Worm (Caenorhabditis elegans): ENCODE data around the gene T21B10.4.

T21B10.4 gene

DNA sequence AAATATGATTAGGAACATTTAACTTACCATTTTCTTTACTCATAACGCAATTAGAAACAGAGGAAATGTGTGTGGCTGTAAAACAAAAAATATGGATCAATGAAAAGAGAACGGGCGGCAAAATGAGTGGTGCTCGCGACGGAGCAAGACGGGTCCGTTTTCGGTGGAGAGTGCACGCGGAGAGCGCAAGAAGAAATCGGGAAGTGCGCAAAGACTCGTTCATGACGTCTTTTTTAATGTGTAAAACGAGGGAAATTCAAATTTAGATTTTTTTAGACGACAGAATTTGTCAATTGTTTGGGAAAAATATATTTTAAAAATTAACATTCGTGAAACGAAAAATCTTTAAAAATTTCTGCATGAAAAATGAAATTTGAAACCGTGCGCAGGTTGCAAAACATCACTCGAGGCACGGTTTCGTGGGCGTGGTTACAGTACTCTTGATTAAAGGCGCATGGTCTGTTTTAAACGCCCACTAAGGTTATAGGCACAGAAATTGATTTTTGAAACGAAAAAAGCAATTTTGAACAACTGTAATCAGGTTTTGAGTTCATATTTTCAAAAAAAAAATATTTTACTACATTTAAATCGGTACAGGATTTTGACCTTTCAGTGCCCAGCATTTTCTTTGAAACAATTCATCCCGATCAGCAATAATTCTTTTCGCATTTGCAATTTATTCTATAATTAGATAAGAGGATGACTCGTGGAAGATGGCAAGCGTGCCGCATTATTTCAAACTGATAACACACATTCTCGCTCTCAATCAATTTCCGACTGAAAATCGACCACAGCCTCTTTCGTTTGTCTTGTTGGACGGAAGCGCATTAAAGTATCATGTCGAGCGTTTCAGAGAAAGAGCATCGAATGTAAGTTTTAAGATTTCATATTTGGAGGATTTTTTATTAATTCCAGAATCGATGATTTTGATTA is 28.8 kb downstream of the T21B10.4 start, which contains the start of the genes szy-20 and C18E9.5:
szy-20 (minus strand) TSS at position 83 of the 933 bp plus-strand sequence.
C18E9.5 (plus strand) TSS at position 730 of the 933 bp plus-strand sequence.
- TF ChIP-seq mep-1 (tag; optimal IDR thresholded peaks at IDR 0.05): peak; percentile 63
- peak; percentile 38 for TF ChIP-seq mls-2 (tag; optimal IDR thresholded peaks at IDR 0.05)
- peak; percentile 55 for TF ChIP-seq nhr-237 (tag; optimal IDR thresholded peaks at IDR 0.05)
- peak; percentile 63 for TF ChIP-seq unc-120 (tag; optimal IDR thresholded peaks at IDR 0.05; ENCODE audit: poor library complexity, severe bottlenecking)
- peak; percentile 16 for TF ChIP-seq sptf-1 (tag; optimal IDR thresholded peaks at IDR 0.05)
- TF ChIP-seq pha-4 (tag; optimal IDR thresholded peaks at IDR 0.05): peak; percentile 30
- TF ChIP-seq ces-1 (GFP tag; optimal IDR thresholded peaks at IDR 0.05): peak; percentile 65
- peak; percentile 55 for TF ChIP-seq M03D4.4 (tag; optimal IDR thresholded peaks at IDR 0.05)
- TF ChIP-seq ztf-11 (tag; optimal IDR thresholded peaks at IDR 0.05): no peak
- TF ChIP-seq lsy-2 (tag; optimal IDR thresholded peaks at IDR 0.05): peak; percentile 77
- peak; percentile 69 for TF ChIP-seq lin-13 (tag; optimal IDR thresholded peaks at IDR 0.05)
- TF ChIP-seq cnd-1 (tag; optimal IDR thresholded peaks at IDR 0.05): peak; percentile 11
- no peak for TF ChIP-seq nhr-2 (tag; optimal IDR thresholded peaks at IDR 0.05)
- TF ChIP-seq mab-5 (tag; optimal IDR thresholded peaks at IDR 0.05): no peak
- no peak for TF ChIP-seq snpc-4 (tag; optimal IDR thresholded peaks at IDR 0.05)
- TF ChIP-seq drap-1 (GFP tag; optimal IDR thresholded peaks at IDR 0.05): peak; percentile 8
- no peak for TF ChIP-seq nhr-28 (tag; optimal IDR thresholded peaks at IDR 0.05)
- no peak for TF ChIP-seq ham-2 (GFP tag; optimal IDR thresholded peaks at IDR 0.05)
- TF ChIP-seq sem-2 (GFP tag; optimal IDR thresholded peaks at IDR 0.05): no peak

DNA sequence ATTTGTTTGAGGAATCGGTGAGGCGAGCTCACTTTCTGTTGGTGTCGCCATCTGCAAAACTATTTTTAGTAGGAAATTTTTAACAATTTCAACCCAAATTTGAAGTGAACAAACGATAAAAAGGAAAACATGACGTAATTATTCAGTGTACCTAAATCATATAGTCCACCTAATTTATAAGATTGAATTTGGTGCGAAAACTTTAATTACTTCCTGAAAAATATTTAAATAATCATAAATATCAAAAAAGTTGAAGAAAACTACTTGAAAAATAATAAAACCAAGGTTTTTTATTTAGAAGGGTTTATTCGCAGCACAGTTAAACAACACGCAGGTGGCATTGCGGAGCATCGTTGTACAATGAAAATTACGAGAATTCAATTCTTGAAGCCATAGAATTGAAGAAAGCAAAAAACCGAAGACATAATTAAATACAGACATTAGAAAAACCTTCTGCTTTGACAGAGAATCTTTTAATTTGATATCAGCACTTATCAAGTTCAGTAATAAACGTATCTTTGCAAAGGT is 32.9 kb downstream of the T21B10.4 start, which contains the start of gene tomm-40:
tomm-40 (minus strand) TSS at position 51 of the 528 bp plus-strand sequence.
- TF ChIP-seq mls-2 (tag; optimal IDR thresholded peaks at IDR 0.05) (no peak), sptf-1 (tag; optimal IDR thresholded peaks at IDR 0.05) (no peak), ces-1 (GFP tag; optimal IDR thresholded peaks at IDR 0.05) (peak; percentile 20), lsy-2 (tag; optimal IDR thresholded peaks at IDR 0.05) (peak; percentile 42), ceh-83 (GFP tag; optimal IDR thresholded peaks at IDR 0.05) (no peak), nhr-237 (tag; optimal IDR thresholded peaks at IDR 0.05) (no peak), unc-120 (tag; optimal IDR thresholded peaks at IDR 0.05; ENCODE audit: poor library complexity, severe bottlenecking) (no peak), unc-39 (tag; optimal IDR thresholded peaks at IDR 0.05) (no peak), M03D4.4 (tag; optimal IDR thresholded peaks at IDR 0.05) (no peak), cnd-1 (tag; optimal IDR thresholded peaks at IDR 0.05) (no peak), ceh-39 (tag; optimal IDR thresholded peaks at IDR 0.05) (no peak), lin-13 (tag; optimal IDR thresholded peaks at IDR 0.05) (no peak)

DNA sequence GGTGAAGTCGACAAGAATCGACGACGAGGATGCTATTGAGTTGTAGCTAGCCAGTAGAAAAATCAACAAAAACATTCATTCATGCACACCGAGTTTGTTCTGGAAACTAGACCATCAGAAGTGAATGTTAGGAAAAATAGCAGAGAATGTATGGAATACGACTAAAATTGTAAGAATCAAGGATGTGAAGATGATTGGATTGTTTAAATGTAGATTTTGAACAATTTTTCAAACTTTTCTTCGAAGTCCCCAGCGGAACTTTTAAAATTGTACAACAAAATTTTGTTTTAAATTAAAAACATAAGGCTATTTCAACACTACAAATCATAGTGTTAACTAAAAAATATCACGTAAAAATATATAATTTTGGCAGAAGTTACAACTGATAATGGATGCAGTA is 42.0 kb downstream of the T21B10.4 start, which contains the start of gene C18E9.7:
C18E9.7 (minus strand) TSS at position 101 of the 400 bp plus-strand sequence.
- no peak for TF ChIP-seq zip-8 (tag; optimal IDR thresholded peaks at IDR 0.05)
- TF ChIP-seq sptf-1 (tag; optimal IDR thresholded peaks at IDR 0.05): no peak
- no peak for TF ChIP-seq nhr-237 (tag; optimal IDR thresholded peaks at IDR 0.05)
- no peak for TF ChIP-seq unc-62 (GFP tag; optimal IDR thresholded peaks at IDR 0.05)
- TF ChIP-seq mep-1 (tag; optimal IDR thresholded peaks at IDR 0.05): no peak
- TF ChIP-seq mab-5 (tag; optimal IDR thresholded peaks at IDR 0.05): no peak
- no peak for TF ChIP-seq ceh-83 (GFP tag; optimal IDR thresholded peaks at IDR 0.05)
- TF ChIP-seq bed-3 (GFP tag; optimal IDR thresholded peaks at IDR 0.05): no peak
- TF ChIP-seq tbx-8 (GFP tag; optimal IDR thresholded peaks at IDR 0.05): no peak
- no peak for TF ChIP-seq ham-2 (GFP tag; optimal IDR thresholded peaks at IDR 0.05)
- no peak for TF ChIP-seq lsy-2 (tag; optimal IDR thresholded peaks at IDR 0.05)
- TF ChIP-seq nhr-28 (tag; optimal IDR thresholded peaks at IDR 0.05): no peak
- TF ChIP-seq M03D4.4 (tag; optimal IDR thresholded peaks at IDR 0.05): no peak
- no peak for TF ChIP-seq ces-1 (GFP tag; optimal IDR thresholded peaks at IDR 0.05)
- TF ChIP-seq lin-13 (tag; optimal IDR thresholded peaks at IDR 0.05): no peak

DNA sequence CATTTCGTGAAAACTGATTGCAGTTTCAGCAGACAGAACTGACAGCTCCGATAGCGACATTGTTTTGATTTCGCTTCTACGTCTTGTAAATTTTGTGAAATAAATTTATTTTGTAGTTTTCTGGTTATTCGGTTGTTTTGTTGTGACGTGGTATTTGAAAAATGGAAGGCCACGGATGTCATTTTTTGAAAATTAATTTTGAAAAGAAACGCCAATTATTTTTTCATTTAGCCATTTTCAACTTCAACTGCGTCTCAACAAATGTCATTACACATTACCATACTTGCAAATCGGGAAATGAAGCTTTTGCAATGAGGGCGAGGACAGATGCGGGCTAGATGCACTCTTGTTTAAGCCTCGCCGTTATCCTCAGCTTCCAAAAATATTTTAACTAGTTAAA is 47.3 kb downstream of the T21B10.4 start, which contains the start of gene C18E9.8:
C18E9.8 (minus strand) TSS at position 101 of the 400 bp plus-strand sequence.
- TF ChIP-seq unc-120 (tag; optimal IDR thresholded peaks at IDR 0.05; ENCODE audit: poor library complexity, severe bottlenecking) (no peak), sem-2 (GFP tag; optimal IDR thresholded peaks at IDR 0.05) (no peak), snpc-4 (tag; optimal IDR thresholded peaks at IDR 0.05) (no peak), nhr-28 (tag; optimal IDR thresholded peaks at IDR 0.05) (no peak), mep-1 (tag; optimal IDR thresholded peaks at IDR 0.05) (no peak), ceh-83 (GFP tag; optimal IDR thresholded peaks at IDR 0.05) (no peak), nhr-2 (tag; optimal IDR thresholded peaks at IDR 0.05) (no peak), mls-2 (tag; optimal IDR thresholded peaks at IDR 0.05) (no peak), hlh-1 (tag; optimal IDR thresholded peaks at IDR 0.05) (no peak), ces-1 (GFP tag; optimal IDR thresholded peaks at IDR 0.05) (no peak), blmp-1 (tag; optimal IDR thresholded peaks at IDR 0.05) (no peak), elt-3 (tag; optimal IDR thresholded peaks at IDR 0.05) (no peak), bed-3 (GFP tag; optimal IDR thresholded peaks at IDR 0.05) (no peak), ceh-43 (GFP tag; optimal IDR thresholded peaks at IDR 0.05) (no peak), ceh-39 (tag; optimal IDR thresholded peaks at IDR 0.05) (no peak), nhr-76 (tag; optimal IDR thresholded peaks at IDR 0.05) (no peak), nhr-237 (tag; optimal IDR thresholded peaks at IDR 0.05) (no peak), unc-39 (tag; optimal IDR thresholded peaks at IDR 0.05) (no peak)

Data from whole organism, mixed stage, embryonic.